Worm (Caenorhabditis elegans) whole organism, L2 larva: Measurements from ENCODE around the gene Y62E10A.23.

Experiments
- C34F6.9 ChIP-seq: fragments of 150-350 bp; optimal IDR thresholded peaks from 2 replicates; lab custom pipeline; 2014; ENCODE audit warnings: missing biosample characterization, missing genetic modification characterization
- F13H6.1 ChIP-seq: sonication (generic microtip); optimal IDR thresholded peaks from 2 replicates; lab custom pipeline; 2016; ENCODE audit warnings: missing genetic modification characterization, missing compliant biosample characterization
- R02D3.7 ChIP-seq: fragments of 150-350 bp; optimal IDR thresholded peaks from 2 replicates; lab custom pipeline; 2014; ENCODE audit warnings: missing biosample characterization, missing genetic modification characterization
- Y55F3AM.14 ChIP-seq: fragments of 200-800 bp; sonication (Bioruptor generic); optimal IDR thresholded peaks from 2 replicates; lab custom pipeline; 2018; ENCODE audit warnings: mild to moderate bottlenecking, missing genetic modification characterization, missing compliant biosample characterization
- ZK546.5 ChIP-seq: sonication (generic microtip); optimal IDR thresholded peaks from 2 replicates; lab custom pipeline; 2017; ENCODE audit warnings: missing biosample characterization, missing genetic modification characterization
- aly-2 ChIP-seq: fragments of 150-350 bp; optimal IDR thresholded peaks from 2 replicates; lab custom pipeline; 2014; ENCODE audit warnings: missing biosample characterization, missing genetic modification characterization
- ama-1 ChIP-seq: fragments of 150-350 bp; optimal IDR thresholded peaks from 2 replicates; lab custom pipeline; 2018; ENCODE audit warnings: inconsistent platforms
- blmp-1 ChIP-seq: sonication (generic microtip); optimal IDR thresholded peaks from 2 replicates; lab custom pipeline; 2017; ENCODE audit warnings: missing genetic modification characterization, mild to moderate bottlenecking, missing compliant biosample characterization, antibody characterized with exemption, moderate library complexity; ENCODE audit not compliant: insufficient read depth
- ceh-16 ChIP-seq: fragments of 150-350 bp; optimal IDR thresholded peaks from 2 replicates; lab custom pipeline; 2014; ENCODE audit warnings: missing biosample characterization, missing genetic modification characterization
- ceh-82 ChIP-seq: fragments of 150-350 bp; optimal IDR thresholded peaks from 2 replicates; lab custom pipeline; 2014; ENCODE audit warnings: missing biosample characterization, missing genetic modification characterization
- crh-2 ChIP-seq: sonication (generic microtip); optimal IDR thresholded peaks from 2 replicates; lab custom pipeline; 2017; ENCODE audit warnings: missing biosample characterization, missing genetic modification characterization
- dmd-4 ChIP-seq: sonication (generic microtip); optimal IDR thresholded peaks from 2 replicates; lab custom pipeline; 2017; ENCODE audit warnings: missing biosample characterization, missing genetic modification characterization
- egl-27 ChIP-seq: sonication (generic microtip); optimal IDR thresholded peaks from 3 replicates; lab custom pipeline; 2017; ENCODE audit warnings: missing biosample characterization, missing genetic modification reagents, missing genetic modification characterization
- elt-1 ChIP-seq: fragments of 150-350 bp; optimal IDR thresholded peaks from 2 replicates; lab custom pipeline; 2014; ENCODE audit warnings: missing biosample characterization, missing genetic modification characterization
- elt-3 ChIP-seq: sonication (generic microtip); optimal IDR thresholded peaks from 2 replicates; lab custom pipeline; 2017; ENCODE audit warnings: missing biosample characterization, missing genetic modification characterization
- fos-1 ChIP-seq: fragments of 150-350 bp; optimal IDR thresholded peaks from 2 replicates; lab custom pipeline; 2014; ENCODE audit warnings: missing biosample characterization, missing genetic modification characterization
- gmeb-1 ChIP-seq: fragments of 150-350 bp; optimal IDR thresholded peaks from 2 replicates; lab custom pipeline; 2014; ENCODE audit warnings: missing biosample characterization, missing genetic modification characterization
- lin-11 ChIP-seq: fragments of 150-350 bp; sonication (generic microtip); optimal IDR thresholded peaks from 2 replicates; lab custom pipeline; 2014; ENCODE audit warnings: missing biosample characterization, missing genetic modification characterization, inconsistent platforms, mixed read lengths
- lin-13 ChIP-seq: fragments of 150-350 bp; optimal IDR thresholded peaks from 2 replicates; lab custom pipeline; 2014; ENCODE audit warnings: missing biosample characterization, missing genetic modification reagents, missing genetic modification characterization
- lin-39 ChIP-seq: fragments of 150-350 bp; optimal IDR thresholded peaks from 2 replicates; lab custom pipeline; 2014; ENCODE audit warnings: missing biosample characterization, missing genetic modification reagents, missing genetic modification characterization
- lsy-2 ChIP-seq, 2 experiments: fragments of 150-350 bp in 1 of 2; sonication (generic microtip) in 1 of 2; optimal IDR thresholded peaks; 2 replicates each; lab custom pipeline; 2014 to 2017; ENCODE audit warnings: missing biosample characterization in 2 of 2, missing genetic modification characterization in 2 of 2
- mab-5 ChIP-seq: fragments of 150-350 bp; optimal IDR thresholded peaks from 2 replicates; lab custom pipeline; 2014; ENCODE audit warnings: missing biosample characterization, missing genetic modification characterization
- mdl-1 ChIP-seq, 2 experiments: fragments of 150-350 bp in 1 of 2; sonication (generic microtip) in 1 of 2; optimal IDR thresholded peaks; 2 replicates each; lab custom pipeline; 2017; ENCODE audit warnings: missing biosample characterization in 2 of 2, missing genetic modification characterization in 2 of 2
- nhr-10 ChIP-seq: sonication (generic microtip); optimal IDR thresholded peaks from 2 replicates; lab custom pipeline; 2017; ENCODE audit warnings: missing biosample characterization, missing genetic modification characterization
- nhr-12 ChIP-seq: fragments of 150-350 bp; optimal IDR thresholded peaks from 2 replicates; lab custom pipeline; 2014; ENCODE audit warnings: missing biosample characterization, missing genetic modification characterization
- nhr-129 ChIP-seq: fragments of 150-350 bp; optimal IDR thresholded peaks from 2 replicates; lab custom pipeline; 2014; ENCODE audit warnings: missing biosample characterization, missing genetic modification characterization
- nhr-23 ChIP-seq: fragments of 150-350 bp; optimal IDR thresholded peaks from 2 replicates; lab custom pipeline; 2014; ENCODE audit warnings: missing biosample characterization, missing genetic modification reagents, missing genetic modification characterization
- nhr-237 ChIP-seq: fragments of 150-350 bp; optimal IDR thresholded peaks from 2 replicates; lab custom pipeline; 2014; ENCODE audit warnings: missing biosample characterization, missing genetic modification characterization
- sma-9 ChIP-seq, 2 experiments: fragments of 150-350 bp in 1 of 2; sonication (generic microtip) in 1 of 2; optimal IDR thresholded peaks; 2 replicates each; lab custom pipeline; 2014 to 2016; ENCODE audit warnings: missing genetic modification characterization in 2 of 2, mild to moderate bottlenecking in 1 of 2, missing biosample characterization in 1 of 2, missing compliant biosample characterization in 1 of 2, missing genetic modification reagents in 1 of 2, moderate library complexity in 1 of 2
- snpc-4 ChIP-seq: fragments of 150-350 bp; optimal IDR thresholded peaks from 2 replicates; lab custom pipeline; 2014; ENCODE audit warnings: missing biosample characterization, missing genetic modification characterization
- unc-55 ChIP-seq: fragments of 150-350 bp; sonication (generic microtip); optimal IDR thresholded peaks from 3 replicates; lab custom pipeline; 2014; ENCODE audit warnings: missing biosample characterization, missing genetic modification reagents, missing genetic modification characterization
- unc-62 ChIP-seq: fragments of 150-350 bp; optimal IDR thresholded peaks from 2 replicates; lab custom pipeline; 2014; ENCODE audit warnings: missing biosample characterization, missing genetic modification reagents, missing genetic modification characterization
- zag-1 ChIP-seq: fragments of 150-350 bp; optimal IDR thresholded peaks from 2 replicates; lab custom pipeline; 2014; ENCODE audit warnings: missing biosample characterization, missing genetic modification characterization
- ztf-1 ChIP-seq: fragments of 200-800 bp; sonication (Bioruptor generic); conservative IDR thresholded peaks from 2 replicates; pipeline ENCODE4 v1.3.6; 2022; ENCODE audit warnings: missing genetic modification characterization, missing compliant biosample characterization
- ztf-4 ChIP-seq: fragments of 150-350 bp; optimal IDR thresholded peaks from 2 replicates; lab custom pipeline; 2014; ENCODE audit warnings: missing biosample characterization, missing genetic modification characterization

Y62E10A.23 gene

ce11 chrIV:13358488-13358887 is 27.6 kb upstream of the Y62E10A.23 start, which contains the start of gene W02A2.8:
TSS of gene W02A2.8 (minus strand) at chrIV:13358588.
- TF ChIP-seq elt-3 (tag; lab: Kevin White, UChicago) = no peak
- no peak for TF ChIP-seq zag-1 (tag; lab: Kevin White, UChicago)
- no peak for TF ChIP-seq mdl-1 (tag; optimal IDR thresholded peaks at IDR 0.05; lab: Kevin White, UChicago)
- TF ChIP-seq crh-2 (tag; lab: Kevin White, UChicago) = no peak
- TF ChIP-seq ztf-4 (tag; lab: Kevin White, UChicago) = no peak
- no peak for TF ChIP-seq ama-1 (lab: Kevin White, UChicago)
- no peak for TF ChIP-seq gmeb-1
- no peak for TF ChIP-seq lin-11 (tag; lab: Kevin White, UChicago)
- TF ChIP-seq lin-13 (GFP tag; lab: Kevin White, UChicago) = no peak

DNA sequence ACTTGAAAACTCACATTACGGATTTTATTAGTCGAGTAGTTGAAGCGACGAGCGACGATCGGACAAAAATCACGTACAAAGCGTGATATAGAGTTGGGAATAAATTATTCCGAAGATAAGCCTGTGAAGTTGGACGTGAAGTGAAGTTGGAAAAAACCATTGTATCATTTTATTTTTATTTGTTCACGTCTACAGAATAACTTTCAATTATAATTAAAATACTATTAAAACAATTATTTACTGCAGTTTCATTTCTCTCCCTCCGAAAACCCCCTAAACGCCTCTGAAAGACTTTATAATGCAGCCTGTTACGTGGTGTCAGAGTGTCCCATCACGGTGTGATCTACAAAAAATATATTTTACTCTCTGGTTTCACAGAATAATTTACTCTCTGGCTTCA is 26.0 kb upstream of the Y62E10A.23 start, which contains the start of gene Y62E10A.3:
Gene Y62E10A.3, minus strand, starts transcription at position 101 of the 400 bp plus-strand sequence.
- TF ChIP-seq gmeb-1 = no peak
- TF ChIP-seq lin-13 (GFP tag; lab: Kevin White, UChicago) = no peak
- no peak for TF ChIP-seq R02D3.7 (tag; lab: Kevin White, UChicago)
- no peak for TF ChIP-seq lin-11 (tag; lab: Kevin White, UChicago)
- no peak for TF ChIP-seq dmd-4 (tag; lab: Kevin White, UChicago)
- no peak for TF ChIP-seq egl-27 (tag; lab: Kevin White, UChicago)
- TF ChIP-seq mab-5 = no peak
- no peak for TF ChIP-seq fos-1 (tag; lab: Kevin White, UChicago)
- no peak for TF ChIP-seq lin-39 (tag; lab: Kevin White, UChicago)
- TF ChIP-seq ceh-16 = no peak
- no peak for TF ChIP-seq nhr-237 (tag; lab: Kevin White, UChicago)
- TF ChIP-seq ceh-82 (tag; lab: Kevin White, UChicago) = no peak
- no peak for TF ChIP-seq nhr-12 (tag; lab: Kevin White, UChicago)
- TF ChIP-seq, all 48 proteins: peak for 0

ce11 chrIV:13364869-13365268 is 21.3 kb upstream of the Y62E10A.23 start, which contains the start of gene srsx-25:
TSS of gene srsx-25 (plus strand) at chrIV:13365169.
- no peak for TF ChIP-seq aly-2
- TF ChIP-seq lsy-2 (tag; optimal IDR thresholded peaks at IDR 0.05; lab: Kevin White, UChicago) = no peak
- no peak for TF ChIP-seq lin-13 (GFP tag; lab: Kevin White, UChicago)
- TF ChIP-seq F13H6.1 = no peak
- TF ChIP-seq ZK546.5 (tag; lab: Kevin White, UChicago) = no peak
- TF ChIP-seq sma-9 (GFP tag; optimal IDR thresholded peaks at IDR 0.05; lab: Kevin White, UChicago) = no peak
- TF ChIP-seq sma-9 (tag; optimal IDR thresholded peaks at IDR 0.05; lab: Kevin White, UChicago) = no peak
- TF ChIP-seq ceh-82 (tag; lab: Kevin White, UChicago) = no peak
- TF ChIP-seq nhr-237 (tag; lab: Kevin White, UChicago) = no peak
- no peak for TF ChIP-seq elt-1 (tag; lab: Kevin White, UChicago)
- no peak for TF ChIP-seq nhr-12 (tag; lab: Kevin White, UChicago)
- TF ChIP-seq, all 48 proteins: peak for 0

DNA sequence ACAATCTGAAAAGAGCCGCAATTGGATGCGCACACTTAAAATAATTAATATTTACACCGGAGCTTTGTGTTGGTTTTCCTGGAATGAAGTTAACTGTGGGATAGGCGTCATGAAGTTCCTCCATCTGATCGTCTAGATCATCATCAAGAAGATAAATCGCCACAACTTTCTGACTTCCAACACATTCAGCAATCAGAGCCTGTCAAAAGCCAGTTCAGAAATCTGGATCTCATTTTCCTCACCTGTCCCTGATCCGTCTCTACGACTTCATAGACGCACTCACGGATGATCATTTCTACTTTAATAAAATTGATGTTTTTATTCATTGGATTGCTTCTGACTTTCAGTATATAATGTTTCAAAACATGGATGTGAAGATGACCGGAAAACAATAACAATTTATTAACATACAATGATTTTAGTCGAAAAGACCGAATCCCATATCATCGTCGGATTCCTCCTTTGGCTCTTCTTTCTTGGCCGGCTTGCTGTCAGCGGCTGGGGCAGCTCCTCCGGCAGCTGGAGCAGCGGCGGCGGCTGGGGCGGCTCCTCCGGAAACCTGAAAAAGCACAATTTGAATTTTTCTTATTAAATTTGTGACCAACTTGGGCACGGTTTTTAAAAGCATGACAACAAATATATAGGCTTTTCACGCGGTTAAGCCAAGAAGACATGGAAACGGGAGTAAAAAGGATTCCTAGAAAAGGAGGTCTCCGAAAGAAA is 16.8 kb upstream of the Y62E10A.23 start, which contains the start of gene agt-1:
Gene agt-1, minus strand, starts transcription at position 293 of the 723 bp plus-strand sequence.
- TF ChIP-seq zag-1 (tag; lab: Kevin White, UChicago) (no peak), C34F6.9 (tag; lab: Kevin White, UChicago) (no peak), ceh-16 (no peak), F13H6.1 (no peak), unc-62 (GFP tag; lab: Kevin White, UChicago) (no peak)

DNA sequence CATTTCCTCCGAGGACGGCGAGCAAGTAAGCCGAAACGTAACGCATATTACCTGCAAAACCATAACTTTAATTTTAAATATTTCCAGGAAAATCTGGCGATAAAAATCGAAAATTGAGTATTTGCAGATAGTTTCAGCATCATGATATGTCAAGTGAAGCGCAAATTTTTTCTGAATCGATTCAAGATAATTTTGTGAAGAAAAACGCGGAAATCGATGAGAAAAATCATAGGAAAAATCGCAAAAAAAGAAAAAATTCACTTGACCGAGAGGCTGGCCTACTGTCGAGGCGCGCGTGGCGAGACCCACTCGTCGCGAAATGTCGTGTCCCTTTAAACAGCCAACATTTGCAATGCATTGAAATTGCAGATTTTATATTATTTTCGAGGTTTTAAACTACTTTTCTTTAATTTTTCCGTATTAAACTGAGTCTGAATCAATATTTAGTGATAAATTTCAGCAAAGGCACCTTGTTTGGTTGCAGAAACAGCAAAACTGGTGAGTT is 15.8 kb upstream of the Y62E10A.23 start, which contains the start of the genes rla-2, popl-7 and Y62E10A.24:
Gene rla-2, minus strand, starts transcription at position 51 of the 505 bp plus-strand sequence.
Gene popl-7, plus strand, starts transcription at position 455 of the 505 bp plus-strand sequence.
Gene Y62E10A.24, plus strand, starts transcription at position 476 of the 505 bp plus-strand sequence.
- no peak for TF ChIP-seq zag-1 (tag; lab: Kevin White, UChicago)
- no peak for TF ChIP-seq ama-1 (lab: Kevin White, UChicago)
- TF ChIP-seq nhr-237 (tag; lab: Kevin White, UChicago) = no peak
- TF ChIP-seq ZK546.5 (tag; lab: Kevin White, UChicago) = no peak
- TF ChIP-seq F13H6.1 = no peak
- TF ChIP-seq unc-55 (GFP tag; lab: Kevin White, UChicago) = peak; percentile 55
- TF ChIP-seq aly-2 = no peak
- TF ChIP-seq nhr-23 (tag; lab: Kevin White, UChicago) = no peak
- no peak for TF ChIP-seq mab-5
- no peak for TF ChIP-seq ceh-16
- TF ChIP-seq nhr-129 (tag; lab: Kevin White, UChicago) = peak; percentile 61
- peak in 1 of 2 experiments; percentile 80 for TF ChIP-seq lsy-2 (tag; optimal IDR thresholded peaks at IDR 0.05; lab: Kevin White, UChicago)
- no peak for TF ChIP-seq lin-39 (tag; lab: Kevin White, UChicago)
- no peak for TF ChIP-seq elt-3 (tag; lab: Kevin White, UChicago)
- TF ChIP-seq gmeb-1 = no peak
- TF ChIP-seq snpc-4 = no peak
- TF ChIP-seq blmp-1 (tag; lab: Kevin White, UChicago) = no peak
- peak; percentile 40 for TF ChIP-seq C34F6.9 (tag; lab: Kevin White, UChicago)
- TF ChIP-seq nhr-12 (tag; lab: Kevin White, UChicago) = no peak
- no peak for TF ChIP-seq mdl-1 (tag; optimal IDR thresholded peaks at IDR 0.05; lab: Kevin White, UChicago)
- no peak for TF ChIP-seq crh-2 (tag; lab: Kevin White, UChicago)
- no peak for TF ChIP-seq nhr-10
- TF ChIP-seq Y55F3AM.14 = no peak
- TF ChIP-seq ztf-1 = no peak
